Worm (Caenorhabditis elegans): ENCODE measurements around the gene K02D10.8.

DNA sequence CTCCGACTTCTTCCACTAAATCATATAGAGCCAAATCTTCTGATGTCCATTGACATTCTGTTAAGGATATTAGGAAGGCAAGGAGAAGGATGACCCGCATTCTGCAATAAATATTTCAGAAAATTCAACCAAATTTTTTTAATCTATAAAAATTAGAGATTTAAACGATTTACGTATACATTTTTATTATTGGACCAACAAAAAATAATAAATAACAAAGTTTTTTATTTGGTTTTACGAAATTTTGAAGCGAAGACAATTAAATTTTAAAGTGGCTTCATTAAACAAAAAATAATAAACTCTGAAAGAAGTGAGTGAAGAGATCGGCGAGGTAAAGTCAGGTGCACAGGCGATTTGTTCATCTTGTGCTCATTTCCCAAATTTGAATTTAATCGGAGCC, 41.0 kb downstream of the K02D10.8 start, which contains the start of gene F54F2.9:
- TF ChIP-seq ekl-4 (GFP tag; IDR thresholded peaks at IDR 0.05) (no peak), lin-35 (GFP tag; optimal IDR thresholded peaks at IDR 0.05) (no peak), ceh-79 (tag; optimal IDR thresholded peaks at IDR 0.05) (no peak), nhr-27 (tag; optimal IDR thresholded peaks at IDR 0.05) (no peak), lsl-1 (GFP tag; optimal IDR thresholded peaks at IDR 0.05) (no peak), chd-7 (tag; optimal IDR thresholded peaks at IDR 0.05) (no peak), attf-6 (GFP tag; IDR thresholded peaks at IDR 0.05) (no peak)

Data from whole organism, young adult.